Worm (Caenorhabditis elegans) whole organism, L1 larva: ENCODE data around the gene K07E3.9.

Experiments used
- jun-1 ChIP-seq: fragments of 150-350 bp; optimal IDR thresholded peaks from 2 replicates; lab custom pipeline; 2014; ENCODE audit warnings: missing biosample characterization, missing genetic modification reagents, missing genetic modification characterization
- ztf-11 ChIP-seq, 2 experiments: sonication (generic microtip); optimal IDR thresholded peaks; 2 replicates each; lab custom pipeline; 2016 to 2017; ENCODE audit warnings: missing genetic modification characterization in 2 of 2, missing biosample characterization in 1 of 2, missing compliant biosample characterization in 1 of 2

- no peak for TF ChIP-seq jun-1 (tag; lab: Kevin White, UChicago)
- TF ChIP-seq ztf-11 (tag; optimal IDR thresholded peaks at IDR 0.05; lab: Kevin White, UChicago), result no peak
These were observed 31.1 kb downstream of the K07E3.9 start, which contains the start of gene C02B8.3 for ce11 chrX:8139146-8139545.
